Worm (Caenorhabditis elegans) whole organism, young adult: ENCODE data around the gene F57C7.4.

Experiments used
- B0019.2 ChIP-seq: fragments of 200-800 bp; sonication (Bioruptor generic); conservative IDR thresholded peaks from 2 replicates; pipeline ENCODE4 v1.3.6; 2022; ENCODE audit warnings: missing genetic modification reagents, missing genetic modification characterization, missing compliant biosample characterization
- B0035.1 ChIP-seq: sonication (generic microtip); optimal IDR thresholded peaks from 2 replicates; lab custom pipeline; 2016; ENCODE audit warnings: missing genetic modification characterization, mild to moderate bottlenecking, missing compliant biosample characterization, missing genotype, missing genetic modification reagents
- F10E7.11 ChIP-seq: sonication (generic microtip); optimal IDR thresholded peaks from 2 replicates; lab custom pipeline; 2017; ENCODE audit warnings: mild to moderate bottlenecking, missing genetic modification characterization, moderate library complexity, missing compliant biosample characterization
- F23B12.7 ChIP-seq: sonication (generic microtip); optimal IDR thresholded peaks from 2 replicates; lab custom pipeline; 2017; ENCODE audit warnings: missing genetic modification characterization, mild to moderate bottlenecking, missing compliant biosample characterization, antibody characterized with exemption, moderate library complexity; ENCODE audit not compliant: insufficient read depth
- F57C9.4 ChIP-seq: sonication (generic microtip); optimal IDR thresholded peaks from 2 replicates; lab custom pipeline; 2017; ENCODE audit warnings: mild to moderate bottlenecking, missing genetic modification characterization, missing compliant biosample characterization
- K12H6.12 ChIP-seq: fragments of 200-800 bp; sonication (Bioruptor generic); optimal IDR thresholded peaks from 2 replicates; lab custom pipeline; 2018; ENCODE audit warnings: mild to moderate bottlenecking, missing genetic modification characterization, missing compliant biosample characterization
- Y53G8AR.9 ChIP-seq: fragments of 200-800 bp; sonication (Bioruptor generic); conservative IDR thresholded peaks from 2 replicates; pipeline ENCODE4 v1.3.6; 2022; ENCODE audit warnings: missing genetic modification reagents, missing genetic modification characterization, missing compliant biosample characterization
- ZK185.1 ChIP-seq: sonication (generic microtip); optimal IDR thresholded peaks from 2 replicates; lab custom pipeline; 2016; ENCODE audit warnings: mild to moderate bottlenecking, missing genetic modification characterization, missing compliant biosample characterization; ENCODE audit not compliant: poor library complexity, severe bottlenecking
- athp-1 ChIP-seq: sonication (generic microtip); optimal IDR thresholded peaks from 2 replicates; lab custom pipeline; 2017; ENCODE audit warnings: mild to moderate bottlenecking, missing genetic modification characterization, missing compliant biosample characterization
- attf-5 ChIP-seq: fragments of 200-800 bp; sonication (Bioruptor generic); optimal IDR thresholded peaks from 2 replicates; lab custom pipeline; 2018; ENCODE audit warnings: mild to moderate bottlenecking, missing genetic modification characterization, missing compliant biosample characterization
- cebp-1 ChIP-seq, 2 experiments: fragments of 200-800 bp in 1 of 2; sonication (Bioruptor generic) in 1 of 2; sonication (generic microtip) in 1 of 2; IDR thresholded peaks in 1 of 2; optimal IDR thresholded peaks in 1 of 2; 2 replicates each; pipeline versions ENCODE4 v1.3.6 to Lab custom; 2017 to 2022; ENCODE audit warnings: missing compliant biosample characterization in 2 of 2, missing genetic modification characterization in 2 of 2, mild to moderate bottlenecking in 1 of 2, missing genetic modification reagents in 1 of 2, moderate library complexity in 1 of 2
- cebp-2 ChIP-seq: fragments of 200-800 bp; sonication (Bioruptor generic); IDR thresholded peaks from 2 replicates; pipeline ENCODE4 v1.3.6; 2022; ENCODE audit warnings: missing genetic modification characterization, missing compliant biosample characterization
- ceh-100 ChIP-seq: fragments of 200-800 bp; sonication (Bioruptor generic); IDR thresholded peaks from 2 replicates; pipeline ENCODE4 v1.3.6; 2022; ENCODE audit warnings: missing genetic modification reagents, missing genetic modification characterization, missing compliant biosample characterization
- ceh-27 ChIP-seq: fragments of 200-800 bp; sonication (Bioruptor generic); optimal IDR thresholded peaks from 2 replicates; lab custom pipeline; 2018; ENCODE audit warnings: mild to moderate bottlenecking, missing genetic modification characterization, moderate library complexity, missing compliant biosample characterization
- chd-7 ChIP-seq: sonication (generic microtip); optimal IDR thresholded peaks from 2 replicates; lab custom pipeline; 2016; ENCODE audit warnings: mild to moderate bottlenecking, missing genetic modification characterization, moderate library complexity, missing compliant biosample characterization
- dox-1 ChIP-seq: fragments of 200-800 bp; sonication (Bioruptor generic); IDR thresholded peaks from 2 replicates; pipeline ENCODE4 v1.3.6; 2022; ENCODE audit warnings: missing genetic modification reagents, missing genetic modification characterization, missing compliant biosample characterization
- dpff-1 ChIP-seq: sonication (generic microtip); optimal IDR thresholded peaks from 2 replicates; lab custom pipeline; 2017; ENCODE audit warnings: mild to moderate bottlenecking, missing genetic modification characterization, missing compliant biosample characterization
- efl-1 ChIP-seq: fragments of 150-350 bp; optimal IDR thresholded peaks from 2 replicates; lab custom pipeline; 2014; ENCODE audit warnings: missing biosample characterization, missing genetic modification reagents, missing genetic modification characterization
- egl-18 ChIP-seq: fragments of 200-800 bp; sonication (Bioruptor generic); IDR thresholded peaks from 2 replicates; pipeline ENCODE4 v1.3.6; 2022; ENCODE audit warnings: missing genetic modification reagents, missing genetic modification characterization, missing compliant biosample characterization
- egl-44 ChIP-seq: fragments of 200-800 bp; sonication (Bioruptor generic); IDR thresholded peaks from 2 replicates; pipeline ENCODE4 v1.3.6; 2022; ENCODE audit warnings: missing genetic modification reagents, missing genetic modification characterization, missing compliant biosample characterization
- ekl-4 ChIP-seq: fragments of 200-800 bp; sonication (Bioruptor generic); IDR thresholded peaks from 2 replicates; pipeline ENCODE4 v1.3.6; 2022; ENCODE audit warnings: missing genetic modification reagents, missing genetic modification characterization, missing compliant biosample characterization
- fkh-3 ChIP-seq: sonication (generic microtip); optimal IDR thresholded peaks from 2 replicates; lab custom pipeline; 2016; ENCODE audit warnings: mild to moderate bottlenecking, missing genetic modification characterization, missing compliant biosample characterization
- hmg-1.2 ChIP-seq: fragments of 200-800 bp; sonication (Bioruptor generic); IDR thresholded peaks from 2 replicates; pipeline ENCODE4 v1.3.6; 2022; ENCODE audit warnings: missing genetic modification reagents, missing genetic modification characterization, missing compliant biosample characterization
- hmg-20 ChIP-seq: fragments of 200-800 bp; sonication (Bioruptor generic); IDR thresholded peaks from 2 replicates; pipeline ENCODE4 v1.3.6; 2022; ENCODE audit warnings: missing genetic modification reagents, missing genetic modification characterization, missing compliant biosample characterization
- lag-1 ChIP-seq: fragments of 200-800 bp; sonication (Bioruptor generic); IDR thresholded peaks from 2 replicates; pipeline ENCODE4 v1.3.6; 2022; ENCODE audit warnings: missing genetic modification reagents, missing genetic modification characterization, missing compliant biosample characterization
- let-607 ChIP-seq, 2 experiments: fragments of 200-800 bp in 1 of 2; sonication (Bioruptor generic) in 1 of 2; sonication (generic microtip) in 1 of 2; optimal IDR thresholded peaks; 2 replicates each; lab custom pipeline; 2016 to 2018; ENCODE audit warnings: mild to moderate bottlenecking in 2 of 2, missing compliant biosample characterization in 2 of 2, missing genetic modification characterization in 2 of 2, moderate library complexity in 2 of 2, missing genotype in 1 of 2
- lin-40 ChIP-seq: sonication (generic microtip); optimal IDR thresholded peaks from 2 replicates; lab custom pipeline; 2016; ENCODE audit warnings: missing genetic modification characterization, mild to moderate bottlenecking, missing compliant biosample characterization, missing genotype, missing genetic modification reagents
- madf-10 ChIP-seq: sonication (generic microtip); optimal IDR thresholded peaks from 2 replicates; lab custom pipeline; 2016; ENCODE audit warnings: mild to moderate bottlenecking, missing genetic modification characterization, missing compliant biosample characterization
- madf-8 ChIP-seq: fragments of 200-800 bp; sonication (Bioruptor generic); conservative IDR thresholded peaks from 2 replicates; pipeline ENCODE4 v1.3.6; 2022; ENCODE audit warnings: missing genetic modification reagents, missing genetic modification characterization, missing compliant biosample characterization
- mcd-1 ChIP-seq: fragments of 200-800 bp; sonication (Bioruptor generic); IDR thresholded peaks from 2 replicates; pipeline ENCODE4 v1.3.6; 2022; ENCODE audit warnings: missing genetic modification reagents, missing genetic modification characterization, missing compliant biosample characterization
- mxl-1 ChIP-seq: sonication (generic microtip); optimal IDR thresholded peaks from 2 replicates; lab custom pipeline; 2016; ENCODE audit warnings: missing genetic modification characterization, missing compliant biosample characterization
- nfyb-1 ChIP-seq: fragments of 200-800 bp; sonication (Bioruptor generic); IDR thresholded peaks from 2 replicates; pipeline ENCODE4 v1.3.6; 2022; ENCODE audit warnings: missing genetic modification reagents, missing genetic modification characterization, missing compliant biosample characterization
- nhr-90 ChIP-seq: sonication (generic microtip); optimal IDR thresholded peaks from 2 replicates; lab custom pipeline; 2016; ENCODE audit warnings: missing genotype, mild to moderate bottlenecking, missing genetic modification characterization, missing compliant biosample characterization
- pha-4 ChIP-seq: fragments of 150-350 bp; sonication (generic microtip); optimal IDR thresholded peaks from 2 replicates; lab custom pipeline; 2014; ENCODE audit warnings: missing biosample characterization, missing genetic modification reagents, missing genetic modification characterization
- rec-8 ChIP-seq, 2 experiments: sonication (generic microtip); optimal IDR thresholded peaks; 2 replicates each; lab custom pipeline; 2016; ENCODE audit warnings: mild to moderate bottlenecking in 2 of 2, missing genetic modification characterization in 2 of 2, missing genetic modification reagents in 2 of 2, missing genotype in 2 of 2, missing biosample characterization in 1 of 2, missing compliant biosample characterization in 1 of 2, moderate library complexity in 1 of 2
- repo-1 ChIP-seq: sonication (generic microtip); optimal IDR thresholded peaks from 2 replicates; lab custom pipeline; 2017; ENCODE audit warnings: mild to moderate bottlenecking, missing genetic modification characterization, missing compliant biosample characterization
- sea-2 ChIP-seq: fragments of 200-800 bp; sonication (Bioruptor generic); IDR thresholded peaks from 2 replicates; pipeline ENCODE4 v1.3.6; 2022; ENCODE audit warnings: missing genetic modification characterization, missing compliant biosample characterization
- snpc-4 ChIP-seq, 5 experiments: fragments of 150-350 bp in 1 of 5; sonication (generic microtip) in 4 of 5; optimal IDR thresholded peaks; 2 replicates each; lab custom pipeline; 2014 to 2018; ENCODE audit warnings: missing genetic modification characterization in 5 of 5, missing biosample characterization in 3 of 5, antibody characterized with exemption in 2 of 5, mild to moderate bottlenecking in 2 of 5, missing compliant biosample characterization in 2 of 5, missing genotype in 2 of 5, moderate library complexity in 2 of 5, missing genetic modification reagents in 1 of 5
- sptf-2 ChIP-seq: fragments of 200-800 bp; sonication (Bioruptor generic); optimal IDR thresholded peaks from 2 replicates; lab custom pipeline; 2018; ENCODE audit warnings: mild to moderate bottlenecking, missing genetic modification characterization, missing compliant biosample characterization
- ztf-18 ChIP-seq: sonication (generic microtip); optimal IDR thresholded peaks from 2 replicates; lab custom pipeline; 2016; ENCODE audit warnings: missing genotype, mild to moderate bottlenecking, missing genetic modification characterization, missing compliant biosample characterization
- ztf-22 ChIP-seq: fragments of 200-800 bp; sonication (Bioruptor generic); optimal IDR thresholded peaks from 2 replicates; lab custom pipeline; 2018; ENCODE audit warnings: mild to moderate bottlenecking, missing genetic modification characterization, moderate library complexity, missing compliant biosample characterization
- ztf-26 ChIP-seq: sonication (generic microtip); optimal IDR thresholded peaks from 2 replicates; lab custom pipeline; 2017; ENCODE audit warnings: missing genetic modification characterization, missing compliant biosample characterization

The F57C7.4 gene

ce11 chrX:10569185-10569584 lies 20.2 kb downstream of the F57C7.4 start, which contains the start of gene bet-2:
Gene bet-2, plus strand, starts transcription at chrX:10569273.
- TF ChIP-seq egl-44 (GFP tag; lab: Robert Waterston, UW) (no peak), madf-10 (no peak), F57C9.4 (tag; lab: Kevin White, UChicago) (no peak), ceh-100 (GFP tag; lab: Robert Waterston, UW) (no peak), sptf-2 (GFP tag; lab: Kevin White, UChicago) (no peak), cebp-1 (GFP tag; IDR thresholded peaks at IDR 0.05; lab: Robert Waterston, UW) (no peak), cebp-1 (tag; optimal IDR thresholded peaks at IDR 0.05; lab: Kevin White, UChicago) (no peak), nfyb-1 (GFP tag; lab: Robert Waterston, UW) (no peak)

DNA sequence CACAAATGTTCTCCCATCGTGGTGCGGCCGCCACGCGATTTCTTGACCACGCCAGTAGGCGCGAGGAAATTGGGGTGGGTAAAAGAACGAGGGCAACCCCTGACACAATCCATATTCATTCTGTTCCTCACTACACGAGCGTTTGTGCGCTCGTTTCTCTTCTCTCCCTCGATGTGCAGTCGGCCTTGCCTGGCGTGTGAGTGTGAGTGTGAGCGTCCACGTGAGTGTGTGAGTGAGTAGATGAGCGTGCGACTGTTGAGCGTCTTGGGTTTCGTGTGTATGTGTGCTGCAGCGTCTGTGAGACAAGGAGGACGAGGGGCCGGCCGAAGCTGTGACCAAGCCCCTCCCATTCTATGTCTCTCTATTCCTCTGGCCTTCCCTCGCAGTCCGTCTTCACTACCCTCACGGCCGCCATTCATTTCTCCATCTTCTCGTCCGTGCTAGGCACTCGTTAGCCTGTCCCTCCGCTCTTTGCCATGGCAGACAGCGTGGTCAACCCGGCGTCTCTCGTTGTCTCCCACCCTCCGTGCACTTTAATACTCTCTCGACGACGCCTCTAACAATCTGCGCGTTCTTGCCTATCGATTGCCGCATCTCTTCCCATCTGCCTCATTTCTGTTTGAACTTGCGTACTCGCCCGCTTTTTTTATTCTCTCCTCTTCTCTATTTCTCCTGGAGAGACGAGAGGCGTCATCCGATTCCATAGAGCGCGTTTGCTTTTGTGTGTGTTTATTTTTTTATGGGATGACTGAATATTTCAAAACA lies 20.8 kb downstream of the F57C7.4 start:
- TF ChIP-seq ceh-27 (peak; percentile 89), nhr-90 (tag; lab: Kevin White, UChicago) (peak; percentile 73), Y53G8AR.9 (peak; percentile 59; the same call in 1 of the 2 replicates), hmg-20 (GFP tag; lab: Robert Waterston, UW) (peak; percentile 44; the same call in 1 of the 2 replicates), snpc-4 (GFP tag; optimal IDR thresholded peaks at IDR 0.05; lab: Kevin White, UChicago) (peak; percentile 49), snpc-4 (tag; optimal IDR thresholded peaks at IDR 0.05; lab: Kevin White, UChicago) (peak; percentile 39 to 79 (median 64)), efl-1 (GFP tag; lab: Kevin White, UChicago) (no peak), egl-44 (GFP tag; lab: Robert Waterston, UW) (peak; percentile 63; the same call in 1 of the 2 replicates), pha-4 (tag; lab: Kevin White, UChicago) (peak; percentile 34), egl-18 (GFP tag; lab: Robert Waterston, UW) (peak; percentile 33; the same call in 1 of the 2 replicates), F23B12.7 (peak; percentile 7), attf-5 (peak; percentile 95), ztf-26 (tag; lab: Kevin White, UChicago) (peak; percentile 88), lag-1 (GFP tag; lab: Robert Waterston, UW) (0 out of 2 replicates have a peak, but pooled peaks have one; percentile 84), hmg-1.2 (GFP tag; lab: Robert Waterston, UW) (peak; percentile 87; the same call in 1 of the 2 replicates), dox-1 (GFP tag; lab: Robert Waterston, UW) (peak; percentile 91), madf-10 (peak; percentile 86), mxl-1 (peak; percentile 81), K12H6.12 (tag; lab: Kevin White, UChicago) (peak; percentile 95), lin-40 (peak; percentile 97), repo-1 (tag; lab: Kevin White, UChicago) (peak; percentile 80), B0019.2 (no peak), mcd-1 (peak; percentile 85), F10E7.11 (tag; lab: Kevin White, UChicago) (no peak), athp-1 (tag; lab: Kevin White, UChicago) (peak; percentile 53), madf-8 (GFP tag; lab: Robert Waterston, UW) (no peak), ztf-22 (peak; percentile 55), ekl-4 (peak; percentile 75; the same call in 1 of the 2 replicates), fkh-3 (tag; lab: Kevin White, UChicago) (no peak), sptf-2 (GFP tag; lab: Kevin White, UChicago) (peak; percentile 58), dpff-1 (tag; lab: Kevin White, UChicago) (peak; percentile 22), sea-2 (GFP tag; lab: Robert Waterston, UW) (no peak), ZK185.1 (tag; lab: Kevin White, UChicago) (peak; percentile 90), let-607 (tag; optimal IDR thresholded peaks at IDR 0.05; lab: Kevin White, UChicago) (peak; percentile 44 to 77), ztf-18 (tag; lab: Kevin White, UChicago) (peak; percentile 74), cebp-2 (GFP tag; lab: Robert Waterston, UW) (no peak), chd-7 (tag; lab: Kevin White, UChicago) (peak; percentile 91), rec-8 (tag; optimal IDR thresholded peaks at IDR 0.05; lab: Kevin White, UChicago) (peak in 1 of 2 experiments; percentile 29), B0035.1 (tag; lab: Kevin White, UChicago) (peak; percentile 66)
